Worm (Caenorhabditis elegans): ENCODE measurements around the gene hsp-4.
"Not testable (repeated sequence)": the region's sequence is repeated elsewhere in the genome, so short reads cannot be mapped to it uniquely, and the experiment has no call there.

Gene hsp-4

DNA sequence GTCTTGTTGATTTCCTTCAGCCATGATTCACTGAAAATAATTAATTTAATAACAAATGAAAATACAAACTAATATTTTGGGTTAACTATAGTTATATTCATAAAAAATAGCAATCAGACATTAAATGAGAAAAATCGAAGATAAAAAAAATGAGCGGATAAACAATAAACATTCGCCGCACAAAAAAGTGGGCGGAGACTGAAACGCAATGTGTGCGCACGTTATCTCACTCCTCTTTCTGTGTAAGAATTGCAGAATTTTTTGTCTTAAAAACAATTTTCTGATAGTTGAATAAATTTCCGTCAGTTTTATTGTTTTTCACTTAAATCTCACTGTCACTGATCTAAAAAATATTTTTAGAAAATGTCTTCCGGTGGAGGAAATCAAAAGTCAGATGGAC lies 21.7 kb upstream of the hsp-4 start, which contains the start of the genes mtch-1 and rpb-4:
Gene mtch-1, minus strand, starts transcription at position 24 of the 400 bp plus-strand sequence.
Gene rpb-4, plus strand, starts transcription at position 353 of the 400 bp plus-strand sequence.
- TF ChIP-seq pqm-1 (tag; optimal IDR thresholded peaks at IDR 0.05) (no peak), nhr-23 (tag; optimal IDR thresholded peaks at IDR 0.05) (peak; percentile 28), unc-62 (GFP tag; optimal IDR thresholded peaks at IDR 0.05) (no peak), mml-1 (tag; optimal IDR thresholded peaks at IDR 0.05) (no peak), ama-1 (optimal IDR thresholded peaks at IDR 0.05) (no peak), lin-39 (tag; optimal IDR thresholded peaks at IDR 0.05) (no peak), elt-1 (tag; optimal IDR thresholded peaks at IDR 0.05) (no peak), egl-27 (tag; optimal IDR thresholded peaks at IDR 0.05) (no peak), fkh-2 (tag; optimal IDR thresholded peaks at IDR 0.05) (no peak), lin-15B (tag; optimal IDR thresholded peaks at IDR 0.05) (peak; percentile 11), snpc-4 (tag; optimal IDR thresholded peaks at IDR 0.05) (peak; percentile 59), fos-1 (tag; optimal IDR thresholded peaks at IDR 0.05) (no peak), nhr-25 (tag; optimal IDR thresholded peaks at IDR 0.05) (no peak), nhr-43 (tag; optimal IDR thresholded peaks at IDR 0.05; ENCODE audit: poor library complexity, severe bottlenecking) (no peak), skn-1 (tag; optimal IDR thresholded peaks at IDR 0.05) (no peak), ZK546.5 (tag; optimal IDR thresholded peaks at IDR 0.05) (no peak), mdl-1 (tag; optimal IDR thresholded peaks at IDR 0.05) (no peak), unc-39 (tag; optimal IDR thresholded peaks at IDR 0.05) (no peak), nhr-237 (tag; optimal IDR thresholded peaks at IDR 0.05) (no peak), nhr-12 (tag; optimal IDR thresholded peaks at IDR 0.05) (no peak), pha-4 (tag; optimal IDR thresholded peaks at IDR 0.05) (peak; percentile 83), nhr-77 (tag; optimal IDR thresholded peaks at IDR 0.05) (no peak), lsy-12 (tag; optimal IDR thresholded peaks at IDR 0.05) (no peak), ztf-11 (tag; optimal IDR thresholded peaks at IDR 0.05) (no peak), nfya-1 (tag; optimal IDR thresholded peaks at IDR 0.05; ENCODE audit: insufficient read depth) (peak; percentile 62), ceh-82 (tag; optimal IDR thresholded peaks at IDR 0.05) (no peak), fkh-10 (GFP tag; optimal IDR thresholded peaks at IDR 0.05) (no peak), nhr-28 (tag; optimal IDR thresholded peaks at IDR 0.05) (no peak), hmg-11 (tag; optimal IDR thresholded peaks at IDR 0.05) (peak; percentile 38), ceh-16 (tag; optimal IDR thresholded peaks at IDR 0.05) (no peak), nhr-76 (tag; optimal IDR thresholded peaks at IDR 0.05) (no peak), R02D3.7 (tag; optimal IDR thresholded peaks at IDR 0.05) (no peak), sea-2 (GFP tag; optimal IDR thresholded peaks at IDR 0.05) (no peak), aly-2 (tag; optimal IDR thresholded peaks at IDR 0.05) (no peak), jun-1 (tag; optimal IDR thresholded peaks at IDR 0.05) (no peak), tbx-2 (tag; optimal IDR thresholded peaks at IDR 0.05) (no peak), nhr-67 (tag; optimal IDR thresholded peaks at IDR 0.05) (no peak), ztf-4 (tag; optimal IDR thresholded peaks at IDR 0.05) (no peak), nhr-11 (tag; optimal IDR thresholded peaks at IDR 0.05) (no peak), zag-1 (tag; optimal IDR thresholded peaks at IDR 0.05) (no peak), elt-2 (tag; optimal IDR thresholded peaks at IDR 0.05) (peak; percentile 29), ceh-9 (tag; optimal IDR thresholded peaks at IDR 0.05) (no peak), egl-5 (tag; optimal IDR thresholded peaks at IDR 0.05) (peak; percentile 23), daf-12 (tag; optimal IDR thresholded peaks at IDR 0.05) (no peak), eor-1 (tag; optimal IDR thresholded peaks at IDR 0.05) (no peak), ceh-28 (tag; optimal IDR thresholded peaks at IDR 0.05) (no peak), elt-3 (tag; optimal IDR thresholded peaks at IDR 0.05) (no peak)

DNA sequence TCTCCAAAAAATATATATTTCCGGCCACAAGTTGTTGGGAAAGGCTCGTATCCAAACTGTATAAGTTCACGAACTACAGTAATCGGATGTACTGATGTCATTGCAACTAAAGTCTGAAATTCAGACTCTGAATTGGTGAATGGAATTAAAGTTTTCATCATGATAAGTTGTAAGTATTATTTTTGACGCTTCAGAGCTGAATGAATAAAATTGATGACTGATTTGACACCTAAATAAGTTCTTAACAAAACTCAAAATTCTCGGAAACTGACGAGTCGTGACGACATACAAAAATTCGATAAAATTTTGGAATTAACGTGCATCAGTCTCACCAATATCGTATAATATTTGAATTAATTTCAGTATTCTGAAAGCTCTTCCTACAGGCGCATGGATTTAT lies 17.8 kb upstream of the hsp-4 start, which contains the start of gene F43E2.11:
Gene F43E2.11, minus strand, starts transcription at position 101 of the 400 bp plus-strand sequence.
- not testable (repeated sequence) for TF ChIP-seq nhr-237 (tag; optimal IDR thresholded peaks at IDR 0.05); ceh-16 (tag; optimal IDR thresholded peaks at IDR 0.05); sea-2 (GFP tag; optimal IDR thresholded peaks at IDR 0.05)
